Fruit fly (Drosophila melanogaster): ENCODE results near the gene elg1.
A peak's percentile ranks its signal among the peaks of the same experiment; 100 is the strongest.

dm6 chr3L:16160420-16161069 is 28.7 kb downstream of the elg1 start:
- TF ChIP-seq gro (GFP tag; optimal IDR thresholded peaks at IDR 0.05) (peak; percentile 69), Dref (GFP tag; IDR thresholded peaks at IDR 0.05) (no peak), TFAM (GFP tag; optimal IDR thresholded peaks at IDR 0.05) (no peak), odd (GFP tag; optimal IDR thresholded peaks at IDR 0.05) (no peak), CG13287 (GFP tag; IDR thresholded peaks at IDR 0.05; ENCODE audit: partially characterized antibody) (no peak), Eip74EF (GFP tag; optimal IDR thresholded peaks at IDR 0.05) (peak in 1 of 2 experiments; percentile 25), CG18619 (GFP tag; optimal IDR thresholded peaks at IDR 0.05) (peak; percentile 64), Sox100B (GFP tag; optimal IDR thresholded peaks at IDR 0.05) (peak; percentile 55), CG6689 (GFP tag; IDR thresholded peaks at IDR 0.05) (0 out of 2 replicates have a peak, but pooled peaks have one; percentile 25), Lhr (GFP tag; optimal IDR thresholded peaks at IDR 0.05) (peak; percentile 1), oc (tag; optimal IDR thresholded peaks at IDR 0.05) (no peak)
